Worm (Caenorhabditis elegans) whole organism, L1 larva: ENCODE measurements around the gene C56G2.4.
A peak's percentile ranks its signal among the peaks of the same experiment; 100 is the strongest.

Source experiments
- C34B4.2 ChIP-seq: sonication (generic microtip); optimal IDR thresholded peaks from 2 replicates; lab custom pipeline; 2017; ENCODE audit warnings: mild to moderate bottlenecking, missing genetic modification characterization, missing compliant biosample characterization
- F16B12.6 ChIP-seq: fragments of 150-350 bp; optimal IDR thresholded peaks from 2 replicates; lab custom pipeline; 2014; ENCODE audit warnings: missing biosample characterization, missing genetic modification characterization
- Y116A8C.19 ChIP-seq: sonication (generic microtip); optimal IDR thresholded peaks from 2 replicates; lab custom pipeline; 2016; ENCODE audit warnings: missing compliant biosample characterization, missing genetic modification characterization, borderline replicate concordance
- aha-1 ChIP-seq: fragments of 150-350 bp; optimal IDR thresholded peaks from 2 replicates; lab custom pipeline; 2014; ENCODE audit warnings: missing biosample characterization, missing genetic modification characterization
- alr-1 ChIP-seq: fragments of 200-800 bp; sonication (Bioruptor generic); optimal IDR thresholded peaks from 2 replicates; lab custom pipeline; 2018; ENCODE audit warnings: borderline replicate concordance, mild to moderate bottlenecking, missing genetic modification characterization, missing compliant biosample characterization
- aly-2 ChIP-seq: fragments of 150-350 bp; optimal IDR thresholded peaks from 2 replicates; lab custom pipeline; 2014; ENCODE audit warnings: missing biosample characterization, missing genetic modification characterization
- ama-1 ChIP-seq: fragments of 150-350 bp; optimal IDR thresholded peaks from 2 replicates; lab custom pipeline; 2014
- blmp-1 ChIP-seq: fragments of 150-350 bp; optimal IDR thresholded peaks from 2 replicates; lab custom pipeline; 2014; ENCODE audit warnings: missing biosample characterization, missing genetic modification characterization
- ces-1 ChIP-seq: fragments of 150-350 bp; optimal IDR thresholded peaks from 2 replicates; lab custom pipeline; 2014; ENCODE audit warnings: missing biosample characterization, missing genetic modification reagents, missing genetic modification characterization
- dpl-1 ChIP-seq, 3 experiments: fragments of 150-350 bp in 2 of 3; sonication (generic microtip) in 1 of 3; optimal IDR thresholded peaks; 2 replicates each; lab custom pipeline; 2014 to 2017; ENCODE audit warnings: missing biosample characterization in 3 of 3, missing genetic modification characterization in 3 of 3, missing genetic modification reagents in 3 of 3
- dsc-1 ChIP-seq: sonication (generic microtip); optimal IDR thresholded peaks from 2 replicates; lab custom pipeline; 2016; ENCODE audit warnings: mild to moderate bottlenecking, missing genetic modification characterization, missing compliant biosample characterization
- efl-3 ChIP-seq: fragments of 200-800 bp; sonication (Bioruptor generic); optimal IDR thresholded peaks from 2 replicates; lab custom pipeline; 2018; ENCODE audit warnings: mild to moderate bottlenecking, missing genetic modification characterization, missing compliant biosample characterization
- elt-2 ChIP-seq: sonication (generic microtip); optimal IDR thresholded peaks from 2 replicates; lab custom pipeline; 2016; ENCODE audit warnings: missing genetic modification characterization, mild to moderate bottlenecking, inconsistent platforms, missing compliant biosample characterization, missing genetic modification reagents
- ets-5 ChIP-seq: fragments of 200-800 bp; sonication (Bioruptor generic); IDR thresholded peaks from 2 replicates; pipeline ENCODE4 v1.3.6; 2022; ENCODE audit warnings: missing genetic modification characterization, missing compliant biosample characterization
- fkh-10 ChIP-seq: sonication (generic microtip); optimal IDR thresholded peaks from 2 replicates; lab custom pipeline; 2017; ENCODE audit warnings: missing biosample characterization, missing genetic modification reagents, missing genetic modification characterization
- fkh-4 ChIP-seq: sonication (generic microtip); optimal IDR thresholded peaks from 2 replicates; lab custom pipeline; 2016; ENCODE audit warnings: missing compliant biosample characterization, missing genetic modification characterization, borderline replicate concordance
- fkh-8 ChIP-seq: sonication (generic microtip); optimal IDR thresholded peaks from 2 replicates; lab custom pipeline; 2016; ENCODE audit warnings: mild to moderate bottlenecking, missing genetic modification characterization, missing compliant biosample characterization
- fos-1 ChIP-seq: fragments of 150-350 bp; optimal IDR thresholded peaks from 2 replicates; lab custom pipeline; 2014; ENCODE audit warnings: missing biosample characterization, missing genetic modification characterization
- hlh-17 ChIP-seq: fragments of 200-800 bp; sonication (Bioruptor generic); optimal IDR thresholded peaks from 2 replicates; lab custom pipeline; 2018; ENCODE audit warnings: missing genetic modification characterization, mild to moderate bottlenecking, missing compliant biosample characterization, moderate library complexity, borderline replicate concordance
- lin-13 ChIP-seq: fragments of 150-350 bp; optimal IDR thresholded peaks from 2 replicates; lab custom pipeline; 2014; ENCODE audit warnings: missing biosample characterization, missing genetic modification reagents, missing genetic modification characterization
- lin-14 ChIP-seq: fragments of 200-800 bp; sonication (Bioruptor generic); optimal IDR thresholded peaks from 2 replicates; lab custom pipeline; 2018; ENCODE audit warnings: mild to moderate bottlenecking, missing genetic modification characterization, moderate library complexity, missing compliant biosample characterization
- lin-35 ChIP-seq, 2 experiments: fragments of 150-350 bp; optimal IDR thresholded peaks; 2 replicates each; lab custom pipeline; 2014; ENCODE audit warnings: missing biosample characterization in 2 of 2, missing genetic modification characterization in 2 of 2, missing genetic modification reagents in 2 of 2
- lin-39 ChIP-seq: fragments of 150-350 bp; optimal IDR thresholded peaks from 2 replicates; lab custom pipeline; 2014; ENCODE audit warnings: missing biosample characterization, missing genetic modification reagents, missing genetic modification characterization
- lsy-2 ChIP-seq, 2 experiments: fragments of 150-350 bp; optimal IDR thresholded peaks; 2 replicates each; lab custom pipeline; 2014; ENCODE audit warnings: missing biosample characterization in 2 of 2, missing genetic modification characterization in 2 of 2
- mab-9 ChIP-seq: fragments of 200-800 bp; sonication (Bioruptor generic); IDR thresholded peaks from 2 replicates; pipeline ENCODE4 v1.3.6; 2022; ENCODE audit warnings: missing genetic modification reagents, missing genetic modification characterization, missing compliant biosample characterization
- mdl-1 ChIP-seq, 2 experiments: fragments of 150-350 bp; optimal IDR thresholded peaks; 2 replicates each; lab custom pipeline; 2014 to 2017; ENCODE audit warnings: missing biosample characterization in 2 of 2, missing genetic modification characterization in 2 of 2, inconsistent platforms in 1 of 2
- mef-2 ChIP-seq: fragments of 150-350 bp; optimal IDR thresholded peaks from 2 replicates; lab custom pipeline; 2014; ENCODE audit warnings: missing biosample characterization, missing genetic modification characterization
- mep-1 ChIP-seq: fragments of 150-350 bp; optimal IDR thresholded peaks from 2 replicates; lab custom pipeline; 2014; ENCODE audit warnings: missing biosample characterization, missing genetic modification characterization
- nhr-11 ChIP-seq: fragments of 150-350 bp; optimal IDR thresholded peaks from 2 replicates; lab custom pipeline; 2014; ENCODE audit warnings: missing biosample characterization, missing genetic modification characterization
- nhr-12 ChIP-seq: sonication (generic microtip); optimal IDR thresholded peaks from 2 replicates; lab custom pipeline; 2017; ENCODE audit warnings: missing biosample characterization, missing genetic modification characterization
- nhr-19 ChIP-seq: fragments of 200-800 bp; sonication (Bioruptor generic); conservative IDR thresholded peaks from 2 replicates; pipeline ENCODE4 v1.3.6; 2022; ENCODE audit warnings: missing genetic modification characterization, missing compliant biosample characterization
- nhr-237 ChIP-seq: fragments of 150-350 bp; optimal IDR thresholded peaks from 2 replicates; lab custom pipeline; 2014; ENCODE audit warnings: missing biosample characterization, missing genetic modification characterization
- nhr-28 ChIP-seq: fragments of 150-350 bp; optimal IDR thresholded peaks from 2 replicates; lab custom pipeline; 2014; ENCODE audit warnings: missing biosample characterization, missing genetic modification characterization
- nhr-47 ChIP-seq: sonication (generic microtip); optimal IDR thresholded peaks from 2 replicates; lab custom pipeline; 2016; ENCODE audit warnings: mild to moderate bottlenecking, missing genetic modification characterization, moderate library complexity, missing compliant biosample characterization
- nhr-76 ChIP-seq: sonication (generic microtip); optimal IDR thresholded peaks from 2 replicates; lab custom pipeline; 2017; ENCODE audit warnings: missing biosample characterization, missing genetic modification characterization
- nhr-84 ChIP-seq: sonication (generic microtip); optimal IDR thresholded peaks from 2 replicates; lab custom pipeline; 2017; ENCODE audit warnings: missing biosample characterization, missing genetic modification characterization
- nhr-90 ChIP-seq: sonication (generic microtip); optimal IDR thresholded peaks from 2 replicates; lab custom pipeline; 2016; ENCODE audit warnings: mild to moderate bottlenecking, missing genetic modification characterization, missing compliant biosample characterization; ENCODE audit not compliant: poor library complexity
- pag-3 ChIP-seq: sonication (generic microtip); optimal IDR thresholded peaks from 2 replicates; lab custom pipeline; 2017; ENCODE audit warnings: missing genetic modification characterization, mild to moderate bottlenecking, missing compliant biosample characterization, antibody characterized with exemption, borderline replicate concordance; ENCODE audit not compliant: insufficient read depth
- pax-3 ChIP-seq: fragments of 200-800 bp; sonication (Bioruptor generic); optimal IDR thresholded peaks from 2 replicates; lab custom pipeline; 2018; ENCODE audit warnings: mild to moderate bottlenecking, missing genetic modification characterization, moderate library complexity, missing compliant biosample characterization
- skn-1 ChIP-seq: fragments of 150-350 bp; optimal IDR thresholded peaks from 2 replicates; lab custom pipeline; 2014; ENCODE audit warnings: missing biosample characterization, missing genetic modification characterization
- snpc-4 ChIP-seq: fragments of 150-350 bp; optimal IDR thresholded peaks from 2 replicates; lab custom pipeline; 2014; ENCODE audit warnings: missing biosample characterization, missing genetic modification characterization
- snu-23 ChIP-seq: sonication (generic microtip); optimal IDR thresholded peaks from 2 replicates; lab custom pipeline; 2016; ENCODE audit warnings: missing genetic modification characterization, missing compliant biosample characterization
- sptf-1 ChIP-seq: fragments of 150-350 bp; optimal IDR thresholded peaks from 2 replicates; lab custom pipeline; 2014; ENCODE audit warnings: missing biosample characterization, missing genetic modification characterization
- swsn-7 ChIP-seq: sonication (generic microtip); optimal IDR thresholded peaks from 2 replicates; lab custom pipeline; 2016; ENCODE audit warnings: missing genetic modification characterization, missing compliant biosample characterization
- tlp-1 ChIP-seq: fragments of 150-350 bp; optimal IDR thresholded peaks from 2 replicates; lab custom pipeline; 2014; ENCODE audit warnings: missing biosample characterization, missing genetic modification characterization
- unc-130 ChIP-seq: fragments of 150-350 bp; optimal IDR thresholded peaks from 2 replicates; lab custom pipeline; 2017; ENCODE audit warnings: missing biosample characterization, missing genetic modification characterization, inconsistent platforms
- unc-30 ChIP-seq: sonication (generic microtip); optimal IDR thresholded peaks from 2 replicates; lab custom pipeline; 2017; ENCODE audit warnings: missing biosample characterization, missing genetic modification characterization
- unc-62 ChIP-seq: fragments of 150-350 bp; optimal IDR thresholded peaks from 2 replicates; lab custom pipeline; 2014; ENCODE audit warnings: missing biosample characterization, missing genetic modification reagents, missing genetic modification characterization
- unc-98 ChIP-seq: fragments of 200-800 bp; sonication (Bioruptor generic); IDR thresholded peaks from 2 replicates; pipeline ENCODE4 v1.3.6; 2022; ENCODE audit warnings: missing genetic modification characterization, missing compliant biosample characterization
- vab-15 ChIP-seq: sonication (generic microtip); optimal IDR thresholded peaks from 2 replicates; lab custom pipeline; 2017; ENCODE audit warnings: missing genotype, mild to moderate bottlenecking, missing genetic modification characterization, missing compliant biosample characterization
- xbp-1 ChIP-seq: sonication (generic microtip); optimal IDR thresholded peaks from 2 replicates; lab custom pipeline; 2016; ENCODE audit warnings: missing genetic modification characterization, missing compliant biosample characterization
- zag-1 ChIP-seq: fragments of 150-350 bp; optimal IDR thresholded peaks from 2 replicates; lab custom pipeline; 2014; ENCODE audit warnings: missing biosample characterization, missing genetic modification characterization
- ztf-11 ChIP-seq, 2 experiments: sonication (generic microtip); optimal IDR thresholded peaks; 2 replicates each; lab custom pipeline; 2016 to 2017; ENCODE audit warnings: missing genetic modification characterization in 2 of 2, missing biosample characterization in 1 of 2, missing compliant biosample characterization in 1 of 2

C56G2.4 gene

DNA sequence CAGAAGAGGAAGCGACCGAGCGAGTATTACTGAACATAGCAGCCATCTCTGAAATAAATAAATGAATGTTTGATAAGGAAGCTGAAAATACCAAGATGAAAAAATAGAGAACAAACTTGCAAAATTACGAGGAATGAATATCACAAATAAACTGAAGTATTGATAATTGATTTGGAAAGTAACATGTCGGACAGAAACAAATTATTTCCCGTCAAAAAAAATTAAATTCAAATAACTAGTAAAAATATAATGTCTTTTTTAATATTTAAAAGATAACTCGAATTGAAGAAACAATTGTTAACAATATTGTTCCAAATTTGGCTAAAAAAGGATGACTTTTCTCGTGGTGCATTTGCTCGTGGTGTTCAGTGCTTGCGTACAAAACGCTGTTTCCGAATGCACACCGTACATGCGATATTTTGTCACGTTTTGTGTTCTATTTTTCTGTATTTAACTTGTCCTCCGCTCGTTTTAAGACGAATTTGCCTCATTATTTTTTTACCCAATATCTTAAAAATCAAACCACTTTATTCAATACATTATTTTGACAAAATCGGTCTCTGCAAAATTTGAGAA, 10.4 kb downstream of the C56G2.4 start, which contains the start of gene rpn-13 (continued):
- peak; percentile 42 for TF ChIP-seq lin-14 (GFP tag; lab: Kevin White, UChicago)
- no peak for TF ChIP-seq efl-3 (GFP tag; lab: Kevin White, UChicago)
- TF ChIP-seq unc-30 (tag; lab: Kevin White, UChicago): no peak
- no peak for TF ChIP-seq aha-1 (tag; lab: Kevin White, UChicago)
- no peak for TF ChIP-seq ces-1 (GFP tag; lab: Kevin White, UChicago)
- TF ChIP-seq alr-1: no peak
- TF ChIP-seq fkh-10: no peak
- TF ChIP-seq mef-2 (tag; lab: Kevin White, UChicago): no peak
- TF ChIP-seq nhr-19: no peak
- TF ChIP-seq C34B4.2 (tag; lab: Kevin White, UChicago): no peak
- TF ChIP-seq pag-3: no peak
- TF ChIP-seq snu-23 (GFP tag; lab: Kevin White, UChicago): peak; percentile 63
- no peak for TF ChIP-seq nhr-76 (tag; lab: Kevin White, UChicago)
- TF ChIP-seq hlh-17 (GFP tag; lab: Kevin White, UChicago): no peak
- no peak for TF ChIP-seq fkh-8 (tag; lab: Kevin White, UChicago)
- peak; percentile 1 for TF ChIP-seq snpc-4 (tag; lab: Kevin White, UChicago)
- no peak for TF ChIP-seq mab-9 (GFP tag; lab: Robert Waterston, UW)
- peak; percentile 28 for TF ChIP-seq lin-13
- TF ChIP-seq vab-15 (tag; lab: Kevin White, UChicago): no peak
- TF ChIP-seq pax-3: no peak
- no peak for TF ChIP-seq nhr-90 (tag; lab: Kevin White, UChicago)
- peak in 1 of 2 experiments; percentile 65 for TF ChIP-seq mdl-1 (tag; optimal IDR thresholded peaks at IDR 0.05; lab: Kevin White, UChicago)
- peak; percentile 49 for TF ChIP-seq fos-1
- TF ChIP-seq tlp-1: no peak
- TF ChIP-seq ztf-11 (tag; optimal IDR thresholded peaks at IDR 0.05; lab: Kevin White, UChicago): no peak
- no peak for TF ChIP-seq lin-39 (tag; lab: Kevin White, UChicago)
- no peak for TF ChIP-seq dsc-1 (tag; lab: Kevin White, UChicago)
- peak; percentile 22 to 64 (median 60) for TF ChIP-seq dpl-1 (GFP tag; optimal IDR thresholded peaks at IDR 0.05; lab: Kevin White, UChicago)
- no peak for TF ChIP-seq Y116A8C.19 (tag; lab: Kevin White, UChicago)
- no peak for TF ChIP-seq mep-1
- TF ChIP-seq nhr-28: no peak
- TF ChIP-seq ama-1 (lab: Kevin White, UChicago): no peak
- TF ChIP-seq sptf-1: no peak
- TF ChIP-seq nhr-237 (tag; lab: Kevin White, UChicago): no peak
- TF ChIP-seq F16B12.6 (tag; lab: Kevin White, UChicago): peak; percentile 95
- TF ChIP-seq nhr-11 (tag; lab: Kevin White, UChicago): no peak
- no peak for TF ChIP-seq zag-1 (tag; lab: Kevin White, UChicago)
- peak; percentile 94 to 98 for TF ChIP-seq lsy-2 (tag; optimal IDR thresholded peaks at IDR 0.05; lab: Kevin White, UChicago)
- TF ChIP-seq skn-1: peak; percentile 98
- TF ChIP-seq unc-130 (tag; lab: Kevin White, UChicago): peak; percentile 84
- TF ChIP-seq elt-2: no peak
- TF ChIP-seq unc-98 (GFP tag; lab: Robert Waterston, UW): no peak
- TF ChIP-seq swsn-7 (tag; lab: Kevin White, UChicago): peak; percentile 40
- TF ChIP-seq ets-5 (GFP tag; lab: Robert Waterston, UW): no peak
- no peak for TF ChIP-seq unc-62 (GFP tag; lab: Kevin White, UChicago)
- TF ChIP-seq blmp-1 (tag; lab: Kevin White, UChicago): peak; percentile 35
- peak; percentile 70 to 83 for TF ChIP-seq lin-35 (GFP tag; optimal IDR thresholded peaks at IDR 0.05; lab: Kevin White, UChicago)
- peak; percentile 54 for TF ChIP-seq nhr-47 (tag; lab: Kevin White, UChicago)
- no peak for TF ChIP-seq nhr-12 (tag; lab: Kevin White, UChicago)
- no peak for TF ChIP-seq fkh-4 (tag; lab: Kevin White, UChicago)
- no peak for TF ChIP-seq aly-2 (tag; lab: Kevin White, UChicago)
- peak; percentile 41 for TF ChIP-seq xbp-1 (tag; lab: Kevin White, UChicago)
- TF ChIP-seq nhr-84 (tag; lab: Kevin White, UChicago): no peak
